Worm (Caenorhabditis elegans): ENCODE results near the gene R02D3.8.

R02D3.8 gene

DNA sequence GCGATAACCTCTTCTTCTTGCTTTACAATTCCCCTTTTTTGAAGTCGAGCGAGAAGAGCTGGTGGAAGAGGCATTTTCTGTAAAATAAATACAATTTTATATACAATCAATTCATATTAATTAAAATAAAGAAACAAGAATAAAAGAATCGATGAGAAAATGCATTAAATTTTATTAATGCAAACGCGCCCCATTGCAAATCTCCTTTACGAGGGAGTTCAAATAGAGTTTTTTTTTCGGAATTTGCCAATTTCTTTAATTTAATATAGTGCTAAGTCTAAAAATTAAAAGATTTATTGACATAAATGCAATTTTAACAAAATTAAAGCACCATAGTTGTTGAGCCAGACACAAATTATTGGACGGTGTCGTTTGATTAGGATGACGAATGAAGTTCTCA, 4.6 kb upstream of the R02D3.8 start, which contains the start of gene pqbp-1.1:
TSS of gene pqbp-1.1 (minus strand) at position 77 of the 400 bp plus-strand sequence.
- TF ChIP-seq pha-2 (tag; optimal IDR thresholded peaks at IDR 0.05) (no peak), pros-1 (tag; optimal IDR thresholded peaks at IDR 0.05) (no peak), elt-2 (tag; optimal IDR thresholded peaks at IDR 0.05) (peak; percentile 6), sdc-2 (tag; optimal IDR thresholded peaks at IDR 0.05) (no peak), pax-1 (tag; optimal IDR thresholded peaks at IDR 0.05) (peak; percentile 48), ceh-48 (tag; optimal IDR thresholded peaks at IDR 0.05) (peak; percentile 42), eyg-1 (tag; optimal IDR thresholded peaks at IDR 0.05) (no peak), tbx-7 (tag; optimal IDR thresholded peaks at IDR 0.05) (no peak), sox-2 (GFP tag; IDR thresholded peaks at IDR 0.05) (no peak), ceh-9 (tag; optimal IDR thresholded peaks at IDR 0.05) (no peak), unc-42 (tag; optimal IDR thresholded peaks at IDR 0.05) (peak; percentile 88), pat-9 (tag; optimal IDR thresholded peaks at IDR 0.05) (no peak), syd-9 (tag; optimal IDR thresholded peaks at IDR 0.05) (no peak)

ce11 chrIV:259142-259541, 2.1 kb upstream of the R02D3.8 start, which contains the start of gene dpy-9:
TSS of gene dpy-9 (minus strand) at chrIV:259204.
- TF ChIP-seq zip-5 (tag; optimal IDR thresholded peaks at IDR 0.05) (no peak), fkh-6 (tag; optimal IDR thresholded peaks at IDR 0.05) (no peak), C08G9.2 (tag; optimal IDR thresholded peaks at IDR 0.05) (no peak), unc-42 (tag; optimal IDR thresholded peaks at IDR 0.05) (no peak), fax-1 (tag; optimal IDR thresholded peaks at IDR 0.05) (no peak), Y22D7AL.16 (tag; optimal IDR thresholded peaks at IDR 0.05) (no peak), pha-4 (tag; optimal IDR thresholded peaks at IDR 0.05) (no peak), ceh-6 (GFP tag; optimal IDR thresholded peaks at IDR 0.05) (no peak), ref-2 (tag; optimal IDR thresholded peaks at IDR 0.05) (no peak), hlh-8 (tag; optimal IDR thresholded peaks at IDR 0.05) (no peak), ets-4 (tag; optimal IDR thresholded peaks at IDR 0.05) (no peak), pax-1 (tag; optimal IDR thresholded peaks at IDR 0.05) (no peak), hlh-15 (tag; optimal IDR thresholded peaks at IDR 0.05) (no peak), nfya-1 (tag; optimal IDR thresholded peaks at IDR 0.05) (no peak), hlh-30 (tag; optimal IDR thresholded peaks at IDR 0.05; ENCODE audit: insufficient read depth) (no peak), C38D4.7 (GFP tag; optimal IDR thresholded peaks at IDR 0.05) (no peak), ceh-30 (tag; optimal IDR thresholded peaks at IDR 0.05) (no peak), eyg-1 (tag; optimal IDR thresholded peaks at IDR 0.05) (no peak)

DNA sequence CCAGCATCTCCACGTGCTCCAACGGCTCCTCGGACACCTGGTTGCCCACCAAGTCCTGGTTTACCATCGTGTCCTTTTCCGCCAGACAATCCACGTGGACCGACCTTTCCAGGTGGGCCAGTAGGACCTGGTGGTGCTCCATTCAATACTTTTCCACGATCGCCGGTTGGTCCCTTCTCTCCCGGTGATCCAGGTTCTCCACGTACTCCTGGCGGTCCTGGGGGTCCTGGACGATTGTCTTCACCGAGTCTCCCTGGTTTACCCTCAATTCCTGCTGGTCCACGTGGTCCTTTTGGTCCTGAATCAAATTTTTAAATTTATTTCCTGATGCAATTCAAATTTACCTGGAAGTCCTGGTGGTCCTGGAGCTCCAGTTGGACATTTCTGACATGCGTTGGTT, 1.4 kb upstream of the R02D3.8 start:
- no peak for TF ChIP-seq pax-1 (tag; optimal IDR thresholded peaks at IDR 0.05)

- TF ChIP-seq hlh-6 (tag; optimal IDR thresholded peaks at IDR 0.05) (no peak), zip-5 (tag; optimal IDR thresholded peaks at IDR 0.05) (no peak), lim-6 (tag; optimal IDR thresholded peaks at IDR 0.05) (no peak), madf-2 (tag; optimal IDR thresholded peaks at IDR 0.05) (no peak), ceh-31 (tag; optimal IDR thresholded peaks at IDR 0.05) (peak; percentile 54), odd-2 (tag; optimal IDR thresholded peaks at IDR 0.05) (no peak), che-1 (tag; optimal IDR thresholded peaks at IDR 0.05) (no peak), unc-42 (tag; optimal IDR thresholded peaks at IDR 0.05) (peak; percentile 67), nfya-1 (tag; optimal IDR thresholded peaks at IDR 0.05) (peak; percentile 74), ceh-30 (tag; optimal IDR thresholded peaks at IDR 0.05) (no peak), ets-4 (tag; optimal IDR thresholded peaks at IDR 0.05) (no peak), ztf-16 (tag; optimal IDR thresholded peaks at IDR 0.05) (peak; percentile 32), T23F11.4 (GFP tag; optimal IDR thresholded peaks at IDR 0.05) (no peak), mec-3 (tag; optimal IDR thresholded peaks at IDR 0.05; ENCODE audit: borderline replicate concordance) (no peak), pag-3 (tag; optimal IDR thresholded peaks at IDR 0.05; ENCODE audit: borderline replicate concordance) (no peak), pax-1 (tag; optimal IDR thresholded peaks at IDR 0.05) (peak; percentile 64), tbx-2 (tag; optimal IDR thresholded peaks at IDR 0.05) (peak; percentile 31), C38D4.7 (GFP tag; optimal IDR thresholded peaks at IDR 0.05) (no peak), sox-2 (GFP tag; IDR thresholded peaks at IDR 0.05) (no peak), ttx-3 (tag; optimal IDR thresholded peaks at IDR 0.05) (no peak), ceh-34 (tag; optimal IDR thresholded peaks at IDR 0.05) (peak; percentile 48), fkh-10 (GFP tag; optimal IDR thresholded peaks at IDR 0.05) (no peak), unc-55 (GFP tag; optimal IDR thresholded peaks at IDR 0.05) (peak; percentile 71), ceh-18 (tag; optimal IDR thresholded peaks at IDR 0.05) (peak; percentile 23), fkh-6 (tag; optimal IDR thresholded peaks at IDR 0.05) (no peak), elt-2 (tag; optimal IDR thresholded peaks at IDR 0.05) (peak; percentile 45), dve-1 (tag; optimal IDR thresholded peaks at IDR 0.05) (peak; percentile 77), ahr-1 (tag; optimal IDR thresholded peaks at IDR 0.05) (no peak), rnt-1 (tag; optimal IDR thresholded peaks at IDR 0.05) (peak; percentile 7)
Measured at ce11 chrIV:255379-255857, 1.6 kb downstream of the R02D3.8 start, which contains the start of gene rcat-1. TSS of gene rcat-1 (minus strand) at chrIV:255429.

Data from whole organism, late embryonic.